Worm (Caenorhabditis elegans) whole organism, midembryonic: ENCODE measurements around the gene col-69.

Experiments used
- T22C8.4 ChIP-seq: fragments of 200-800 bp; sonication (Bioruptor generic); IDR thresholded peaks from 2 replicates; pipeline ENCODE4 v1.3.6; 2022; ENCODE audit warnings: missing genetic modification characterization, missing compliant biosample characterization
- flt-1 ChIP-seq: fragments of 200-800 bp; sonication (Bioruptor generic); IDR thresholded peaks from 2 replicates; pipeline ENCODE4 v1.3.6; 2022; ENCODE audit warnings: missing genetic modification characterization, missing compliant biosample characterization
- klf-2 ChIP-seq: fragments of 200-800 bp; sonication (Bioruptor generic); conservative IDR thresholded peaks from 2 replicates; pipeline ENCODE4 v1.3.6; 2022; ENCODE audit warnings: missing genetic modification reagents, missing genetic modification characterization, missing compliant biosample characterization
- tab-1 ChIP-seq: fragments of 200-800 bp; sonication (Bioruptor generic); IDR thresholded peaks from 2 replicates; pipeline ENCODE4 v1.3.6; 2022; ENCODE audit warnings: missing genetic modification characterization, missing compliant biosample characterization
- ztf-23 ChIP-seq: fragments of 200-800 bp; sonication (Bioruptor generic); IDR thresholded peaks from 2 replicates; pipeline ENCODE4 v1.3.6; 2022; ENCODE audit warnings: missing genetic modification reagents, missing genetic modification characterization, missing compliant biosample characterization

ce11 chrII:313540-313939 lies 8.0 kb upstream of the col-69 start:
- TF ChIP-seq klf-2 (GFP tag; lab: Robert Waterston, UW) (no peak), flt-1 (GFP tag; lab: Robert Waterston, UW) (no peak), ztf-23 (GFP tag; lab: Robert Waterston, UW) (no peak), tab-1 (GFP tag; lab: Robert Waterston, UW) (no peak), T22C8.4 (GFP tag; lab: Robert Waterston, UW) (no peak)
